Worm (Caenorhabditis elegans): Measurements from ENCODE around the gene smcr-8.

- TF ChIP-seq snpc-4 (tag; optimal IDR thresholded peaks at IDR 0.05): no peak
- TF ChIP-seq gei-8 (GFP tag; optimal IDR thresholded peaks at IDR 0.05): no peak
- no peak for TF ChIP-seq F44E2.7 (GFP tag; IDR thresholded peaks at IDR 0.05)
- no peak for TF ChIP-seq lin-15B (tag; optimal IDR thresholded peaks at IDR 0.05)
- no peak for TF ChIP-seq nhr-76 (tag; optimal IDR thresholded peaks at IDR 0.05)
- TF ChIP-seq skn-1 (tag; optimal IDR thresholded peaks at IDR 0.05): no peak
- TF ChIP-seq zag-1 (tag; optimal IDR thresholded peaks at IDR 0.05): no peak
- TF ChIP-seq pqm-1 (tag; optimal IDR thresholded peaks at IDR 0.05): no peak
- TF ChIP-seq rbr-2 (tag; optimal IDR thresholded peaks at IDR 0.05): no peak
- no peak for TF ChIP-seq vab-7 (GFP tag; IDR thresholded peaks at IDR 0.05)
- TF ChIP-seq fos-1 (tag; optimal IDR thresholded peaks at IDR 0.05): no peak
- no peak for TF ChIP-seq unc-62 (GFP tag; optimal IDR thresholded peaks at IDR 0.05 in 1 of 2)
- no peak for TF ChIP-seq unc-62 (tag; optimal IDR thresholded peaks at IDR 0.05)
Measured at ce11 chrIII:5027219-5027618, 28.0 kb downstream of the smcr-8 start.
